Fruit fly (Drosophila melanogaster): ENCODE results near the gene ttm50.

Gene ttm50

dm6 chrX:2726420-2726819, 5.6 kb downstream of the ttm50 start, which contains the start of gene vilya:
Gene vilya, plus strand, starts transcription at chrX:2726678.
- TF ChIP-seq rn (GFP tag; IDR thresholded peaks at IDR 0.05) (no peak), gl (tag; optimal IDR thresholded peaks at IDR 0.05) (no peak), CG14655 (GFP tag; optimal IDR thresholded peaks at IDR 0.05) (no peak), CG8159 (tag; optimal IDR thresholded peaks at IDR 0.05) (no peak), CG34367 (tag; optimal IDR thresholded peaks at IDR 0.05) (no peak), CG4496 (GFP tag; IDR thresholded peaks at IDR 0.05) (no peak), CG15710 (tag; optimal IDR thresholded peaks at IDR 0.05) (no peak), EcR (GFP tag; optimal IDR thresholded peaks at IDR 0.05) (no peak), D1 (tag; optimal IDR thresholded peaks at IDR 0.05) (no peak), CG13204 (GFP tag; optimal IDR thresholded peaks at IDR 0.05) (no peak), CG10348 (GFP tag; IDR thresholded peaks at IDR 0.05) (no peak), CG32121 (GFP tag; IDR thresholded peaks at IDR 0.05) (no peak), Pif1A (GFP tag; optimal IDR thresholded peaks at IDR 0.05) (no peak), Snoo (tag; optimal IDR thresholded peaks at IDR 0.05) (no peak), CG17806 (tag; optimal IDR thresholded peaks at IDR 0.05) (no peak), Pif1B (GFP tag; optimal IDR thresholded peaks at IDR 0.05) (no peak), Ets98B (GFP tag; IDR thresholded peaks at IDR 0.05) (no peak), CG8301 (tag; optimal IDR thresholded peaks at IDR 0.05) (no peak)

dm6 chrX:2720122-2720521, 11.9 kb downstream of the ttm50 start, which contains the start of gene CG2701:
Gene CG2701, minus strand, starts transcription at chrX:2720327.
- TF ChIP-seq CG15710 (tag; optimal IDR thresholded peaks at IDR 0.05) (no peak), Pif1A (GFP tag; optimal IDR thresholded peaks at IDR 0.05) (no peak), CG17806 (tag; optimal IDR thresholded peaks at IDR 0.05) (no peak), rn (GFP tag; IDR thresholded peaks at IDR 0.05) (no peak)

- peak; percentile 54; the same call in 1 of the 3 replicates for TF ChIP-seq fd96Ca (GFP tag; IDR thresholded peaks at IDR 0.05)
- TF ChIP-seq CG12605 (GFP tag; IDR thresholded peaks at IDR 0.05): no peak
- TF ChIP-seq CG4496 (GFP tag; IDR thresholded peaks at IDR 0.05): 0 out of 3 replicates have a peak, but pooled peaks have one; percentile 17
- TF ChIP-seq Ets98B (GFP tag; IDR thresholded peaks at IDR 0.05): 0 out of 2 replicates have a peak, but pooled peaks have one; percentile 8
Observed at dm6 chrX:2714730-2715129, 17.3 kb downstream of the ttm50 start.

dm6 chrX:2713776-2714175, 18.2 kb downstream of the ttm50 start, which contains the start of the genes CG2685 and CG2694:
Gene CG2685, minus strand, starts transcription at chrX:2713960.
Gene CG2694, plus strand, starts transcription at chrX:2714079.
- TF ChIP-seq Snoo (tag; optimal IDR thresholded peaks at IDR 0.05): no peak
- TF ChIP-seq CG34367 (tag; optimal IDR thresholded peaks at IDR 0.05): no peak
- TF ChIP-seq rn (GFP tag; IDR thresholded peaks at IDR 0.05): no peak
- no peak for TF ChIP-seq CG14655 (GFP tag; optimal IDR thresholded peaks at IDR 0.05)
- no peak for TF ChIP-seq Pif1B (GFP tag; optimal IDR thresholded peaks at IDR 0.05)
- no peak for TF ChIP-seq CG8159 (tag; optimal IDR thresholded peaks at IDR 0.05)
- no peak for TF ChIP-seq EcR (GFP tag; optimal IDR thresholded peaks at IDR 0.05)
- TF ChIP-seq Pif1A (GFP tag; optimal IDR thresholded peaks at IDR 0.05): no peak
- no peak for TF ChIP-seq CG4496 (GFP tag; IDR thresholded peaks at IDR 0.05)
- TF ChIP-seq CG15710 (tag; optimal IDR thresholded peaks at IDR 0.05): no peak
- TF ChIP-seq CG17806 (tag; optimal IDR thresholded peaks at IDR 0.05): no peak
- TF ChIP-seq CG9948 (tag; optimal IDR thresholded peaks at IDR 0.05): no peak
- no peak for TF ChIP-seq CG8301 (tag; optimal IDR thresholded peaks at IDR 0.05)
- TF ChIP-seq Ets98B (GFP tag; IDR thresholded peaks at IDR 0.05): no peak
- no peak for TF ChIP-seq fd96Ca (GFP tag; IDR thresholded peaks at IDR 0.05)

dm6 chrX:2708156-2708734, 23.7 kb downstream of the ttm50 start, which contains the start of gene CG2681:
Gene CG2681, plus strand, starts transcription at chrX:2708684.
- TF ChIP-seq CG10348 (GFP tag; IDR thresholded peaks at IDR 0.05): peak; percentile 26; the same call in 1 of the 2 replicates
- no peak for TF ChIP-seq CG8159 (tag; optimal IDR thresholded peaks at IDR 0.05)
- no peak for TF ChIP-seq EcR (GFP tag; optimal IDR thresholded peaks at IDR 0.05)
- no peak for TF ChIP-seq CG34367 (tag; optimal IDR thresholded peaks at IDR 0.05)
- peak; percentile 61 for TF ChIP-seq fd96Ca (GFP tag; IDR thresholded peaks at IDR 0.05)
- peak; percentile 81 for TF ChIP-seq CG4496 (GFP tag; IDR thresholded peaks at IDR 0.05)
- no peak for TF ChIP-seq Snoo (tag; optimal IDR thresholded peaks at IDR 0.05)
- no peak for TF ChIP-seq D1 (tag; optimal IDR thresholded peaks at IDR 0.05)
- no peak for TF ChIP-seq CG14655 (GFP tag; optimal IDR thresholded peaks at IDR 0.05)
- TF ChIP-seq rn (GFP tag; IDR thresholded peaks at IDR 0.05): no peak
- 0 out of 2 replicates have a peak, but pooled peaks have one; percentile 34 for TF ChIP-seq CG12605 (GFP tag; IDR thresholded peaks at IDR 0.05)
- TF ChIP-seq CG8301 (tag; optimal IDR thresholded peaks at IDR 0.05): no peak
- peak; percentile 47 for TF ChIP-seq Ets98B (GFP tag; IDR thresholded peaks at IDR 0.05)
- TF ChIP-seq CG13204 (GFP tag; optimal IDR thresholded peaks at IDR 0.05): no peak
- no peak for TF ChIP-seq gl (tag; optimal IDR thresholded peaks at IDR 0.05)

- no peak for TF ChIP-seq CG15710 (tag; optimal IDR thresholded peaks at IDR 0.05)
- TF ChIP-seq CG8159 (tag; optimal IDR thresholded peaks at IDR 0.05): no peak
- peak; percentile 24 for TF ChIP-seq EcR (GFP tag; optimal IDR thresholded peaks at IDR 0.05)
Observed at dm6 chrX:2707377-2708090, 24.5 kb downstream of the ttm50 start, which contains the start of gene CG2680. Gene CG2680, minus strand, starts transcription at chrX:2707427.

Data from whole organism, pupa.